Worm (Caenorhabditis elegans) whole organism, L1 larva: ENCODE data around the gene slc-17.3.
A peak's percentile ranks its signal among the peaks of the same experiment; 100 is the strongest.

ENCODE experiments used
- C04F5.9 ChIP-seq: sonication (generic microtip); optimal IDR thresholded peaks from 2 replicates; lab custom pipeline; 2016; ENCODE audit warnings: missing genetic modification characterization, missing compliant biosample characterization
- C16A3.4 ChIP-seq: fragments of 150-350 bp; optimal IDR thresholded peaks from 2 replicates; lab custom pipeline; 2014; ENCODE audit warnings: missing biosample characterization, missing genetic modification characterization
- aha-1 ChIP-seq: fragments of 150-350 bp; optimal IDR thresholded peaks from 2 replicates; lab custom pipeline; 2014; ENCODE audit warnings: missing biosample characterization, missing genetic modification characterization
- aly-2 ChIP-seq: fragments of 150-350 bp; optimal IDR thresholded peaks from 2 replicates; lab custom pipeline; 2014; ENCODE audit warnings: missing biosample characterization, missing genetic modification characterization
- ama-1 ChIP-seq: fragments of 150-350 bp; optimal IDR thresholded peaks from 2 replicates; lab custom pipeline; 2014
- blmp-1 ChIP-seq: fragments of 150-350 bp; optimal IDR thresholded peaks from 2 replicates; lab custom pipeline; 2014; ENCODE audit warnings: missing biosample characterization, missing genetic modification characterization
- ceh-63 ChIP-seq: fragments of 200-800 bp; sonication (Bioruptor generic); optimal IDR thresholded peaks from 2 replicates; lab custom pipeline; 2018; ENCODE audit warnings: mild to moderate bottlenecking, missing genetic modification characterization, missing compliant biosample characterization
- ceh-82 ChIP-seq, 3 experiments: fragments of 150-350 bp in 1 of 3; sonication (generic microtip) in 2 of 3; optimal IDR thresholded peaks; 2 replicates each; lab custom pipeline; 2014 to 2017; ENCODE audit warnings: missing biosample characterization in 3 of 3, missing genetic modification characterization in 3 of 3
- ceh-88 ChIP-seq: fragments of 200-800 bp; sonication (Bioruptor generic); IDR thresholded peaks from 2 replicates; pipeline ENCODE4 v1.3.6; 2022; ENCODE audit warnings: missing genetic modification characterization, missing compliant biosample characterization
- ceh-90 ChIP-seq: sonication (generic microtip); optimal IDR thresholded peaks from 2 replicates; lab custom pipeline; 2016; ENCODE audit warnings: missing genetic modification characterization, missing compliant biosample characterization
- ces-1 ChIP-seq: fragments of 150-350 bp; optimal IDR thresholded peaks from 2 replicates; lab custom pipeline; 2014; ENCODE audit warnings: missing biosample characterization, missing genetic modification reagents, missing genetic modification characterization
- dsc-1 ChIP-seq: sonication (generic microtip); optimal IDR thresholded peaks from 2 replicates; lab custom pipeline; 2016; ENCODE audit warnings: mild to moderate bottlenecking, missing genetic modification characterization, missing compliant biosample characterization
- efl-1 ChIP-seq, 4 experiments: fragments of 150-350 bp; optimal IDR thresholded peaks in 3 of 4; peaks in 1 of 4; 1 replicate in 1 of 4; 2 replicates in 3 of 4; lab custom pipeline; 2014; ENCODE audit warnings: missing biosample characterization in 2 of 4, missing genetic modification characterization in 2 of 4, missing genetic modification reagents in 2 of 4
- efl-3 ChIP-seq: fragments of 200-800 bp; sonication (Bioruptor generic); optimal IDR thresholded peaks from 2 replicates; lab custom pipeline; 2018; ENCODE audit warnings: mild to moderate bottlenecking, missing genetic modification characterization, missing compliant biosample characterization
- egl-27 ChIP-seq, 2 experiments: fragments of 150-350 bp in 1 of 2; sonication (generic microtip); optimal IDR thresholded peaks; 3 replicates each; lab custom pipeline; 2017 to 2018; ENCODE audit warnings: missing biosample characterization in 2 of 2, missing genetic modification characterization in 2 of 2, missing genetic modification reagents in 2 of 2
- ets-5 ChIP-seq: fragments of 200-800 bp; sonication (Bioruptor generic); IDR thresholded peaks from 2 replicates; pipeline ENCODE4 v1.3.6; 2022; ENCODE audit warnings: missing genetic modification characterization, missing compliant biosample characterization
- fkh-8 ChIP-seq: sonication (generic microtip); optimal IDR thresholded peaks from 2 replicates; lab custom pipeline; 2016; ENCODE audit warnings: mild to moderate bottlenecking, missing genetic modification characterization, missing compliant biosample characterization
- grh-1 ChIP-seq: fragments of 200-800 bp; sonication (Bioruptor generic); IDR thresholded peaks from 2 replicates; pipeline ENCODE4 v1.3.6; 2022; ENCODE audit warnings: missing genetic modification reagents, missing genetic modification characterization, missing compliant biosample characterization
- lin-13 ChIP-seq: fragments of 150-350 bp; optimal IDR thresholded peaks from 2 replicates; lab custom pipeline; 2014; ENCODE audit warnings: missing biosample characterization, missing genetic modification reagents, missing genetic modification characterization
- lin-14 ChIP-seq: fragments of 200-800 bp; sonication (Bioruptor generic); optimal IDR thresholded peaks from 2 replicates; lab custom pipeline; 2018; ENCODE audit warnings: mild to moderate bottlenecking, missing genetic modification characterization, moderate library complexity, missing compliant biosample characterization
- lin-15B ChIP-seq: fragments of 150-350 bp; sonication (generic microtip); optimal IDR thresholded peaks from 3 replicates; lab custom pipeline; 2014; ENCODE audit warnings: missing biosample characterization, missing genetic modification characterization
- lin-35 ChIP-seq, 2 experiments: fragments of 150-350 bp; optimal IDR thresholded peaks; 2 replicates each; lab custom pipeline; 2014; ENCODE audit warnings: missing biosample characterization in 2 of 2, missing genetic modification characterization in 2 of 2, missing genetic modification reagents in 2 of 2
- lir-3 ChIP-seq: sonication (generic microtip); optimal IDR thresholded peaks from 2 replicates; lab custom pipeline; 2016; ENCODE audit warnings: mild to moderate bottlenecking, missing genetic modification characterization, moderate library complexity, missing compliant biosample characterization; ENCODE audit not compliant: poor library complexity
- lsy-2 ChIP-seq, 2 experiments: fragments of 150-350 bp; optimal IDR thresholded peaks; 2 replicates each; lab custom pipeline; 2014; ENCODE audit warnings: missing biosample characterization in 2 of 2, missing genetic modification characterization in 2 of 2
- mep-1 ChIP-seq: fragments of 150-350 bp; optimal IDR thresholded peaks from 2 replicates; lab custom pipeline; 2014; ENCODE audit warnings: missing biosample characterization, missing genetic modification characterization
- nhr-12 ChIP-seq: sonication (generic microtip); optimal IDR thresholded peaks from 2 replicates; lab custom pipeline; 2017; ENCODE audit warnings: missing biosample characterization, missing genetic modification characterization
- nhr-28 ChIP-seq: fragments of 150-350 bp; optimal IDR thresholded peaks from 2 replicates; lab custom pipeline; 2014; ENCODE audit warnings: missing biosample characterization, missing genetic modification characterization
- nhr-71 ChIP-seq: sonication (generic microtip); optimal IDR thresholded peaks from 2 replicates; lab custom pipeline; 2016; ENCODE audit warnings: mild to moderate bottlenecking, missing genetic modification characterization, moderate library complexity, missing compliant biosample characterization
- pag-3 ChIP-seq: sonication (generic microtip); optimal IDR thresholded peaks from 2 replicates; lab custom pipeline; 2017; ENCODE audit warnings: missing genetic modification characterization, mild to moderate bottlenecking, missing compliant biosample characterization, antibody characterized with exemption, borderline replicate concordance; ENCODE audit not compliant: insufficient read depth
- pax-3 ChIP-seq: fragments of 200-800 bp; sonication (Bioruptor generic); optimal IDR thresholded peaks from 2 replicates; lab custom pipeline; 2018; ENCODE audit warnings: mild to moderate bottlenecking, missing genetic modification characterization, moderate library complexity, missing compliant biosample characterization
- rnt-1 ChIP-seq: sonication (generic microtip); optimal IDR thresholded peaks from 2 replicates; lab custom pipeline; 2016; ENCODE audit warnings: mild to moderate bottlenecking, missing genetic modification characterization, moderate library complexity, missing compliant biosample characterization
- snpc-4 ChIP-seq: fragments of 150-350 bp; optimal IDR thresholded peaks from 2 replicates; lab custom pipeline; 2014; ENCODE audit warnings: missing biosample characterization, missing genetic modification characterization
- snu-23 ChIP-seq: sonication (generic microtip); optimal IDR thresholded peaks from 2 replicates; lab custom pipeline; 2016; ENCODE audit warnings: missing genetic modification characterization, missing compliant biosample characterization
- sox-4 ChIP-seq: sonication (generic microtip); optimal IDR thresholded peaks from 2 replicates; lab custom pipeline; 2016; ENCODE audit warnings: missing genetic modification characterization, missing compliant biosample characterization
- sptf-1 ChIP-seq: fragments of 150-350 bp; optimal IDR thresholded peaks from 2 replicates; lab custom pipeline; 2014; ENCODE audit warnings: missing biosample characterization, missing genetic modification characterization
- sup-37 ChIP-seq: fragments of 200-800 bp; sonication (Bioruptor generic); optimal IDR thresholded peaks from 2 replicates; lab custom pipeline; 2018; ENCODE audit warnings: mild to moderate bottlenecking, missing genetic modification characterization, missing compliant biosample characterization
- tbx-2 ChIP-seq: sonication (generic microtip); optimal IDR thresholded peaks from 2 replicates; lab custom pipeline; 2016; ENCODE audit warnings: missing genetic modification characterization, missing compliant biosample characterization
- unc-130 ChIP-seq: fragments of 150-350 bp; optimal IDR thresholded peaks from 2 replicates; lab custom pipeline; 2017; ENCODE audit warnings: missing biosample characterization, missing genetic modification characterization, inconsistent platforms
- vab-15 ChIP-seq: sonication (generic microtip); optimal IDR thresholded peaks from 2 replicates; lab custom pipeline; 2017; ENCODE audit warnings: missing genotype, mild to moderate bottlenecking, missing genetic modification characterization, missing compliant biosample characterization
- xbp-1 ChIP-seq: sonication (generic microtip); optimal IDR thresholded peaks from 2 replicates; lab custom pipeline; 2016; ENCODE audit warnings: missing genetic modification characterization, missing compliant biosample characterization
- zip-4 ChIP-seq: fragments of 200-800 bp; sonication (Bioruptor generic); optimal IDR thresholded peaks from 2 replicates; lab custom pipeline; 2018; ENCODE audit warnings: mild to moderate bottlenecking, missing genetic modification characterization, moderate library complexity, missing compliant biosample characterization
- ztf-11 ChIP-seq, 2 experiments: sonication (generic microtip); optimal IDR thresholded peaks; 2 replicates each; lab custom pipeline; 2016 to 2017; ENCODE audit warnings: missing genetic modification characterization in 2 of 2, missing biosample characterization in 1 of 2, missing compliant biosample characterization in 1 of 2
- ztf-4 ChIP-seq: fragments of 150-350 bp; optimal IDR thresholded peaks from 2 replicates; lab custom pipeline; 2014; ENCODE audit warnings: missing biosample characterization, missing genetic modification characterization

slc-17.3 gene

DNA sequence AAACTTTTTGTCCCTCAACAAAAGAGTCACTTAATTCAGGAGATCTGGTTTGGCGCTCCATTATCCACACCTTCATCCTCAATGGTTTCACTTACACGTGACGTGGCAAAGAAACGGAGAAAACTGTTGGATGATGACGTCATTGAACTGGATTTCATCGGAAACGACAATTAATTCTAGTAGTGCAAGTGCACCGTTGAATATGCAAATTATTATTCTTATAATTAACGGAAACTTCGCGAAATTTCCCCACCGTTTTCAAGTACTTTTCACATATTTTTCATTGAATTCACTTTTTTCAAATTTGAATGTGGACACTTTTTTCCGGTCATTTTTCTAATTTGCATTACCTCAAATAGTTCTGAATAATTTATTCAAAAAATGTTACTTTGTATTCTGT is 44.2 kb upstream of the slc-17.3 start, which contains the start of gene ZK688.1:
TSS of gene ZK688.1 (plus strand) at position 301 of the 400 bp plus-strand sequence.
- TF ChIP-seq efl-1 (optimal IDR thresholded peaks at IDR 0.05; lab: Kevin White, UChicago) (no peak), efl-1 (GFP tag; optimal IDR thresholded peaks at IDR 0.05 in 1 of 2; lab: Kevin White, UChicago) (peak in 1 of 2 experiments; percentile 52), tbx-2 (tag; lab: Kevin White, UChicago) (no peak)

DNA sequence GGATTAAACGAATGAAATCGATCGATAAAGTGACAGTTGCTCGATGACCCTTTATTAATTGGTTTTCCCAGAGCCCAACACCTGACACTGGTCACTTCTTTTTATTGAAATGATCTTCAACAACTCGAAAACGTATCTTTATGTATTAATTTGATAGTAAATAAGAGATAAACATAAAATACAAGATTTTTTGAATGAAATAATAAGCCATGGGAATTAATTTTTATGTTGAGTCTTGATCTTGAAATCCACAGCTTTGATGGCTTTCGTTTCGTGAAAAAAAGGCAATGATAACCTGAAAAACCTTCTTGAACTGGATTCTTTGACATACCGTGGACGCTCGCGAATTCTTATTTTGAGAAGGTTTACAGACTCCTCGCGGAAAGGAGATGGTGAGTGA is 42.4 kb upstream of the slc-17.3 start, which contains the start of gene pcp-5:
TSS of gene pcp-5 (minus strand) at position 101 of the 400 bp plus-strand sequence.
- peak; percentile 48 for TF ChIP-seq rnt-1 (tag; lab: Kevin White, UChicago)
- TF ChIP-seq ceh-63 (GFP tag; lab: Kevin White, UChicago), result no peak
- no peak for TF ChIP-seq dsc-1 (tag; lab: Kevin White, UChicago)
- TF ChIP-seq nhr-71 (tag; lab: Kevin White, UChicago), result peak; percentile 36

DNA sequence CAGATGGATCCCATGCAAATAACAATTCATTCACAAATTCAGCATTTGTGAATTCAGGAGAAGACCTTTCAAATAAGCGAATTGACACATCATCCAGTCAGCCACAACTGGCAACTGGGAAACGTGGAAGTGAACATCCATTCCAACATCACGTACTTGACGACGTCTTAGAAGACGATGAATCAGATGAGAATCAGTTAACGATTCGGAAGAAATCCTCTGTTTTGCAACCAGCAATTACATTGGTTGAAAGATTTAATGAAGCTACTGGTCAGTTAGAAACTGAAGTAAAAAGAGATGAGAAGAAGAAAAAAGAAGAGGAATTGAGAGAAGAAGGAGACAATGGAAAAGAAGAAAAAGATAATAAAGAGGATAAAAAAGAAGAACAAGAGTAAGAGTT is 38.3 kb upstream of the slc-17.3 start:
- no peak for TF ChIP-seq lin-15B (tag; lab: Kevin White, UChicago)
- TF ChIP-seq ces-1 (GFP tag; lab: Kevin White, UChicago), result no peak
- TF ChIP-seq nhr-12 (tag; lab: Kevin White, UChicago), result no peak
- no peak for TF ChIP-seq vab-15
- no peak for TF ChIP-seq C04F5.9 (tag; lab: Kevin White, UChicago)
- TF ChIP-seq lin-13 (GFP tag; lab: Kevin White, UChicago), result no peak
- TF ChIP-seq pax-3 (tag; lab: Kevin White, UChicago), result no peak
- no peak for TF ChIP-seq ets-5 (GFP tag; lab: Robert Waterston, UW)
- no peak for TF ChIP-seq fkh-8 (tag; lab: Kevin White, UChicago)
- TF ChIP-seq nhr-28 (tag; lab: Kevin White, UChicago), result no peak
- TF ChIP-seq aly-2 (tag; lab: Kevin White, UChicago), result no peak
- TF ChIP-seq ceh-90, result no peak
- no peak for TF ChIP-seq unc-130 (tag; lab: Kevin White, UChicago)
- TF ChIP-seq, all 84 proteins: peak for 0

DNA sequence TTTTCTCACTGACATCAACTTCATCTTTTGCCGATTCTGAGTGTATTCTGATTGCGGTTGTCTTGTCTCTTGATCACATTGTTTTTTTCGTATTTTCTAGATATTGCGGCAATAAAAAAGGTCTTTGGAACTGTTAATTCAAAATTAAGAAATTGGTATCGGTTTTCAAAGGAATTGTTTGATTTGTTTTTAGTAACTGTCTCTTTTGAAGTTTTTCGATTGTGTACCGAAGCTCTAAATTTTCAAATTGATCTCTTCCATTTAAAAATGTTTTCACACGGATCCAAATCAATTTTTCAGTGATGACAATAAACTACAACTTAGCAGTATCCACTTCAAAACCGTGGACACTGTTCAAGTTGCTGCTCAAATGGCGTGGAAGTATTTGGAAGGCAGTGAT is 35.6 kb upstream of the slc-17.3 start, which contains the start of gene best-24:
TSS of gene best-24 (plus strand) at position 301 of the 400 bp plus-strand sequence.
- peak; percentile 17 for TF ChIP-seq lin-14
- TF ChIP-seq lin-35 (GFP tag; optimal IDR thresholded peaks at IDR 0.05; lab: Kevin White, UChicago), result peak in 1 of 2 experiments; percentile 10
- peak; percentile 18 for TF ChIP-seq snu-23 (GFP tag; lab: Kevin White, UChicago)
- no peak for TF ChIP-seq efl-1 (optimal IDR thresholded peaks at IDR 0.05; lab: Kevin White, UChicago)
- peak in 1 of 2 experiments; percentile 87 for TF ChIP-seq efl-1 (GFP tag; optimal IDR thresholded peaks at IDR 0.05 in 1 of 2; lab: Kevin White, UChicago)
- no peak for TF ChIP-seq egl-27 (tag; optimal IDR thresholded peaks at IDR 0.05; lab: Kevin White, UChicago)
- peak; percentile 23 for TF ChIP-seq blmp-1 (tag; lab: Kevin White, UChicago)

DNA sequence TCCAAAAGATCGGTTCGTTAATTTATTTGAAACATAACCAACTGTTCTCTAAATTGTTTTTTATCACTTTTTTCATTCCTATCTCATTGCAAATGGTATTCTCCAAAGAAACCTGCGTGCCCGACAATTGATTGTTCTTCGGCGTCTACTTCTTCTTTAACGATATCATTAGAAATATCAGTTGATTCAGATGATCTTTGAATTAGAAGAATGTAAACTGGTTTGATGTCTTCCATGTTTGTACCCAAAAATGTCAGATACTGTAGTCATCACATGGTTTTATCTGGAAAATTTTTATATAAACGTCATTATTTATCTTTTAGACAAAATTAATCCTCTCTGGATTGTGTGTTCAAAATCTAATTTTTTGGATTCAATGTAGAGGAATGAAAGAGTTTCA is 32.6 kb upstream of the slc-17.3 start:
- TF ChIP-seq efl-1 (optimal IDR thresholded peaks at IDR 0.05; lab: Kevin White, UChicago) (no peak), efl-1 (GFP tag; optimal IDR thresholded peaks at IDR 0.05 in 1 of 2; lab: Kevin White, UChicago) (peak in 1 of 2 experiments; percentile 87), ceh-63 (GFP tag; lab: Kevin White, UChicago) (no peak), ceh-88 (no peak), ztf-11 (tag; optimal IDR thresholded peaks at IDR 0.05; lab: Kevin White, UChicago) (no peak), vab-15 (no peak), xbp-1 (tag; lab: Kevin White, UChicago) (no peak), ama-1 (no peak), C16A3.4 (tag; lab: Kevin White, UChicago) (peak; percentile 22), unc-130 (tag; lab: Kevin White, UChicago) (no peak), aha-1 (no peak), lsy-2 (tag; optimal IDR thresholded peaks at IDR 0.05; lab: Kevin White, UChicago) (peak; percentile 25 to 88), lin-15B (tag; lab: Kevin White, UChicago) (no peak), sptf-1 (tag; lab: Kevin White, UChicago) (no peak), sup-37 (GFP tag; lab: Kevin White, UChicago) (no peak), ceh-82 (tag; optimal IDR thresholded peaks at IDR 0.05; lab: Kevin White, UChicago) (no peak), sox-4 (tag; lab: Kevin White, UChicago) (no peak), ces-1 (GFP tag; lab: Kevin White, UChicago) (no peak), efl-3 (GFP tag; lab: Kevin White, UChicago) (no peak), ztf-4 (tag; lab: Kevin White, UChicago) (no peak), mep-1 (tag; lab: Kevin White, UChicago) (no peak), snpc-4 (tag; lab: Kevin White, UChicago) (no peak), lir-3 (no peak), grh-1 (GFP tag; lab: Robert Waterston, UW) (peak; percentile 83), pag-3 (tag; lab: Kevin White, UChicago) (no peak), zip-4 (GFP tag; lab: Kevin White, UChicago) (no peak), egl-27 (tag; optimal IDR thresholded peaks at IDR 0.05; lab: Kevin White, UChicago) (no peak), nhr-28 (tag; lab: Kevin White, UChicago) (no peak)
